Worm (Caenorhabditis elegans): ENCODE measurements around the gene F40H3.2.

ce11 chrII:6139484-6139883 lies 34.0 kb upstream of the F40H3.2 start:
- TF ChIP-seq nhr-28 (tag; optimal IDR thresholded peaks at IDR 0.05): no peak
- no peak for TF ChIP-seq nhr-237 (tag; optimal IDR thresholded peaks at IDR 0.05)
- no peak for TF ChIP-seq blmp-1 (tag; optimal IDR thresholded peaks at IDR 0.05)
- TF ChIP-seq ztf-11 (tag; optimal IDR thresholded peaks at IDR 0.05): no peak
- TF ChIP-seq elt-3 (tag; optimal IDR thresholded peaks at IDR 0.05): no peak
- TF ChIP-seq lin-13 (tag; optimal IDR thresholded peaks at IDR 0.05): no peak
- TF ChIP-seq unc-120 (tag; optimal IDR thresholded peaks at IDR 0.05; ENCODE audit: poor library complexity, severe bottlenecking): no peak
- no peak for TF ChIP-seq mab-5 (tag; optimal IDR thresholded peaks at IDR 0.05)
